Fruit fly (Drosophila melanogaster): ENCODE measurements around the gene yps.

- no peak for TF ChIP-seq rgr (GFP tag; optimal IDR thresholded peaks at IDR 0.05)
- TF ChIP-seq Hr83 (GFP tag; optimal IDR thresholded peaks at IDR 0.05; ENCODE audit: poor library complexity, severe bottlenecking), result no peak
- TF ChIP-seq Myc (optimal IDR thresholded peaks at IDR 0.05), result no peak
- TF ChIP-seq Dif (GFP tag; optimal IDR thresholded peaks at IDR 0.05; ENCODE audit: partially characterized antibody), result no peak
- no peak for TF ChIP-seq OdsH (GFP tag; optimal IDR thresholded peaks at IDR 0.05)
- TF ChIP-seq brk (GFP tag; optimal IDR thresholded peaks at IDR 0.05), result no peak
- TF ChIP-seq usp (GFP tag; optimal IDR thresholded peaks at IDR 0.05), result no peak
- TF ChIP-seq dsf (GFP tag; optimal IDR thresholded peaks at IDR 0.05; ENCODE audit: borderline replicate concordance), result no peak
- TF ChIP-seq Abd-B (GFP tag; optimal IDR thresholded peaks at IDR 0.05), result no peak
- no peak for TF ChIP-seq Sp1 (GFP tag; optimal IDR thresholded peaks at IDR 0.05)
- no peak for TF ChIP-seq CG32264 (GFP tag; optimal IDR thresholded peaks at IDR 0.05)
Measured at dm6 chr3L:12122891-12123290, 2.1 kb downstream of the yps start.
